Worm (Caenorhabditis elegans) whole organism, L2 larva: ENCODE measurements around the gene nhr-59.

Experiments
- egl-27 ChIP-seq: sonication (generic microtip); optimal IDR thresholded peaks from 3 replicates; lab custom pipeline; 2017; ENCODE audit warnings: missing biosample characterization, missing genetic modification reagents, missing genetic modification characterization
- nhr-12 ChIP-seq: fragments of 150-350 bp; optimal IDR thresholded peaks from 2 replicates; lab custom pipeline; 2014; ENCODE audit warnings: missing biosample characterization, missing genetic modification characterization

DNA sequence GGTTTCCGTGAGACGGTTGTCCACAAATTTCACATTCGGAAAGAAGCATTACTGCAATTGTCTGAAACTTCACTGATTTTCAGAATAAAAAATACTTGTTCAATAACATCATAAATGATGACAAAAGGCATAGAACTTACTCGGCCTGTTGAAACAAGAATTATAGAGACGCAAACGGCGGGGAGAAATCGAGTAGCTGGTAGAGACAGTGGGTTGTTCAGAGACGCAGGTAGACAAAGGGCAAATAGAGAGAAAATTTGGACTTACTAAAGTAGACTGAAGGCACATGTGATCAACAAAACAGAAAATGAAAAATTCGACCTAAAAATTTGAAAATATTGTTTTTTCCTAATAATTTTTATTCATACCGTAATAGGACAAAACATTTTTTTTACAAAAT lies 18.3 kb downstream of the nhr-59 start, which contains the start of gene nhr-182:
- TF ChIP-seq nhr-12 (tag; lab: Kevin White, UChicago) (no peak), egl-27 (tag; lab: Kevin White, UChicago) (no peak)
